Worm (Caenorhabditis elegans): ENCODE measurements around the gene gmap-3.

- TF ChIP-seq W03F9.2 (tag; optimal IDR thresholded peaks at IDR 0.05) (no peak), dao-5 (tag; optimal IDR thresholded peaks at IDR 0.05) (no peak), him-1 (tag; optimal IDR thresholded peaks at IDR 0.05) (no peak)
These were observed 36.9 kb downstream of the gmap-3 start for ce11 chrX:12903810-12904209.
